Worm (Caenorhabditis elegans) whole organism, L4/young adult: ENCODE data around the gene K07G6.1.

Experiments
- dao-5 ChIP-seq: sonication (generic microtip); optimal IDR thresholded peaks from 2 replicates; lab custom pipeline; 2016; ENCODE audit warnings: missing genotype, missing genetic modification characterization, moderate library complexity, missing compliant biosample characterization
- him-1 ChIP-seq: sonication (generic microtip); optimal IDR thresholded peaks from 2 replicates; lab custom pipeline; 2016; ENCODE audit warnings: missing genotype, missing genetic modification reagents, missing genetic modification characterization, missing compliant biosample characterization

DNA sequence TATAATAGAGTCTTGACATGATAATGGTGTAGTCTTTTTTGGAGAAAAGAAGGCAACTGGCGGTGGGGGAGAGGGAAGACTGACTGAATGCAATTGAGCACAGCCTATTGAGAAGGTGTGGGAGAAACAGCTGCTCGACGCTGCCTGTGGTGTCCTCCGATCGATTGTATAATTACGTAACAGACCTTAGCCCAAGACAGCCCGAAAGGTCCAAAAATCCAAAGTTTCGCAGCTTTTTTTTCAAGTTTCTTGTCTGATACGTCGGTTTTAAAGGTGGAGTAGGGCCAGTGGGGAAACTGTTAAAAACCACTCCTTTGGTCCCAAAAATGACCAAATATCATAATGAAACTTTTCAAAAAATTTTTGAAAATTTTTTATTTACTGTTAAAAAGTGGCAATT, 46.7 kb downstream of the K07G6.1 start, which contains the start of the genes C08F1.6 and fbxb-13:
- no peak for TF ChIP-seq dao-5 (tag; lab: Kevin White, UChicago)
- no peak for TF ChIP-seq him-1 (tag; lab: Kevin White, UChicago)
